Fruit fly (Drosophila melanogaster) whole organism, pupa: ENCODE data around the gene CG7025.

Experiments
- CG10348 ChIP-seq: fragments of 200-800 bp; sonication (Bioruptor generic); IDR thresholded peaks from 2 replicates; pipeline ENCODE4 v1.3.6; 2022; ENCODE audit warnings: missing biosample characterization, missing genetic modification characterization
- CG12605 ChIP-seq: fragments of 200-800 bp; sonication (Bioruptor generic); IDR thresholded peaks from 2 replicates; pipeline ENCODE4 v1.3.6; 2022; ENCODE audit warnings: missing biosample characterization, missing genetic modification characterization
- CG15710 ChIP-seq: fragments of 200-800 bp; sonication (Bioruptor generic); optimal IDR thresholded peaks from 2 replicates; lab custom pipeline; 2018; ENCODE audit warnings: missing biosample characterization, mild to moderate bottlenecking, missing genetic modification characterization, moderate library complexity
- CG34367 ChIP-seq: fragments of 200-800 bp; sonication (Bioruptor generic); optimal IDR thresholded peaks from 2 replicates; lab custom pipeline; 2018; ENCODE audit warnings: missing biosample characterization, mild to moderate bottlenecking, missing genetic modification characterization
- CG8301 ChIP-seq: fragments of 200-800 bp; sonication (Bioruptor generic); optimal IDR thresholded peaks from 2 replicates; lab custom pipeline; 2018; ENCODE audit warnings: missing biosample characterization, mild to moderate bottlenecking, missing genetic modification characterization
- CG9948 ChIP-seq: fragments of 200-800 bp; sonication (Bioruptor generic); optimal IDR thresholded peaks from 2 replicates; lab custom pipeline; 2018; ENCODE audit warnings: missing biosample characterization, mild to moderate bottlenecking, missing genetic modification characterization, moderate library complexity
- D1 ChIP-seq: fragments of 200-800 bp; sonication (Bioruptor generic); optimal IDR thresholded peaks from 2 replicates; lab custom pipeline; 2018; ENCODE audit warnings: missing biosample characterization, mild to moderate bottlenecking, missing genetic modification characterization, moderate library complexity
- Ets98B ChIP-seq: fragments of 200-800 bp; sonication (Bioruptor generic); IDR thresholded peaks from 2 replicates; pipeline ENCODE4 v1.3.6; 2022; ENCODE audit warnings: missing biosample characterization, missing genetic modification characterization
- Pif1B ChIP-seq: fragments of 200-800 bp; sonication (Bioruptor generic); optimal IDR thresholded peaks from 3 replicates; lab custom pipeline; 2016; ENCODE audit warnings: missing biosample characterization, missing genetic modification characterization
- fd96Ca ChIP-seq: fragments of 200-800 bp; sonication (Bioruptor generic); IDR thresholded peaks from 3 replicates; pipeline ENCODE4 v1.3.6; 2022; ENCODE audit warnings: missing biosample characterization, missing genetic modification characterization
- rn ChIP-seq: fragments of 200-800 bp; sonication (Bioruptor generic); IDR thresholded peaks from 2 replicates; pipeline ENCODE4 v1.3.6; 2022; ENCODE audit warnings: missing biosample characterization, missing genetic modification characterization

- TF ChIP-seq CG9948 (tag; lab: Kevin White, UChicago): no peak
- TF ChIP-seq CG34367: peak; percentile 27
- no peak for TF ChIP-seq CG10348
- TF ChIP-seq Ets98B: 0 out of 2 replicates have a peak, but pooled peaks have one; percentile 29
- peak; percentile 28 for TF ChIP-seq CG15710
- peak; percentile 39; the same call in 1 of the 2 replicates for TF ChIP-seq rn
- peak; percentile 48 for TF ChIP-seq CG8301 (tag; lab: Kevin White, UChicago)
- no peak for TF ChIP-seq CG12605 (GFP tag; lab: Robert Waterston, UW)
- TF ChIP-seq Pif1B (GFP tag; lab: Kevin White, UChicago): peak; percentile 61
- no peak for TF ChIP-seq fd96Ca
- TF ChIP-seq D1 (tag; lab: Kevin White, UChicago): peak; percentile 79
Measured at dm6 chr2L:7702383-7703188, 10.1 kb upstream of the CG7025 start, which contains the start of gene Tep3.
